Fruit fly (Drosophila melanogaster): ENCODE data around the gene CG42367.

- TF ChIP-seq CG33017 (tag; optimal IDR thresholded peaks at IDR 0.05) (no peak), cnc (optimal IDR thresholded peaks at IDR 0.05) (no peak), Clk (GFP tag; optimal IDR thresholded peaks at IDR 0.05) (no peak), bab1 (GFP tag; optimal IDR thresholded peaks at IDR 0.05) (no peak), pad (GFP tag; optimal IDR thresholded peaks at IDR 0.05) (no peak), Hr96 (GFP tag; optimal IDR thresholded peaks at IDR 0.05) (no peak), CG1620 (GFP tag; optimal IDR thresholded peaks at IDR 0.05) (no peak), CG5204 (GFP tag; optimal IDR thresholded peaks at IDR 0.05) (no peak), kay (GFP tag; ENCODE audit: borderline replicate concordance) (no peak), ovo (GFP tag; optimal IDR thresholded peaks at IDR 0.05) (no peak)
Measured at dm6 chr2L:9948520-9948858, 18.1 kb downstream of the CG42367 start.

All from whole organism, adult.